Worm (Caenorhabditis elegans) whole organism, L2 larva: ENCODE results near the gene mrps-18A.
A peak's percentile ranks its signal among the peaks of the same experiment; 100 is the strongest.

Experiments
- C34F6.9 ChIP-seq: fragments of 150-350 bp; optimal IDR thresholded peaks from 2 replicates; lab custom pipeline; 2014; ENCODE audit warnings: missing biosample characterization, missing genetic modification characterization
- F13H6.1 ChIP-seq: sonication (generic microtip); optimal IDR thresholded peaks from 2 replicates; lab custom pipeline; 2016; ENCODE audit warnings: missing genetic modification characterization, missing compliant biosample characterization
- R02D3.7 ChIP-seq: fragments of 150-350 bp; optimal IDR thresholded peaks from 2 replicates; lab custom pipeline; 2014; ENCODE audit warnings: missing biosample characterization, missing genetic modification characterization
- Y55F3AM.14 ChIP-seq: fragments of 200-800 bp; sonication (Bioruptor generic); optimal IDR thresholded peaks from 2 replicates; lab custom pipeline; 2018; ENCODE audit warnings: mild to moderate bottlenecking, missing genetic modification characterization, missing compliant biosample characterization
- ZK546.5 ChIP-seq: sonication (generic microtip); optimal IDR thresholded peaks from 2 replicates; lab custom pipeline; 2017; ENCODE audit warnings: missing biosample characterization, missing genetic modification characterization
- aly-2 ChIP-seq: fragments of 150-350 bp; optimal IDR thresholded peaks from 2 replicates; lab custom pipeline; 2014; ENCODE audit warnings: missing biosample characterization, missing genetic modification characterization
- ama-1 ChIP-seq: fragments of 150-350 bp; optimal IDR thresholded peaks from 2 replicates; lab custom pipeline; 2018; ENCODE audit warnings: inconsistent platforms
- blmp-1 ChIP-seq: sonication (generic microtip); optimal IDR thresholded peaks from 2 replicates; lab custom pipeline; 2017; ENCODE audit warnings: missing genetic modification characterization, mild to moderate bottlenecking, missing compliant biosample characterization, antibody characterized with exemption, moderate library complexity; ENCODE audit not compliant: insufficient read depth
- ceh-16 ChIP-seq: fragments of 150-350 bp; optimal IDR thresholded peaks from 2 replicates; lab custom pipeline; 2014; ENCODE audit warnings: missing biosample characterization, missing genetic modification characterization
- crh-2 ChIP-seq: sonication (generic microtip); optimal IDR thresholded peaks from 2 replicates; lab custom pipeline; 2017; ENCODE audit warnings: missing biosample characterization, missing genetic modification characterization
- dmd-4 ChIP-seq: sonication (generic microtip); optimal IDR thresholded peaks from 2 replicates; lab custom pipeline; 2017; ENCODE audit warnings: missing biosample characterization, missing genetic modification characterization
- egl-27 ChIP-seq: sonication (generic microtip); optimal IDR thresholded peaks from 3 replicates; lab custom pipeline; 2017; ENCODE audit warnings: missing biosample characterization, missing genetic modification reagents, missing genetic modification characterization
- elt-3 ChIP-seq: sonication (generic microtip); optimal IDR thresholded peaks from 2 replicates; lab custom pipeline; 2017; ENCODE audit warnings: missing biosample characterization, missing genetic modification characterization
- fos-1 ChIP-seq: fragments of 150-350 bp; optimal IDR thresholded peaks from 2 replicates; lab custom pipeline; 2014; ENCODE audit warnings: missing biosample characterization, missing genetic modification characterization
- gmeb-1 ChIP-seq: fragments of 150-350 bp; optimal IDR thresholded peaks from 2 replicates; lab custom pipeline; 2014; ENCODE audit warnings: missing biosample characterization, missing genetic modification characterization
- lin-11 ChIP-seq: fragments of 150-350 bp; sonication (generic microtip); optimal IDR thresholded peaks from 2 replicates; lab custom pipeline; 2014; ENCODE audit warnings: missing biosample characterization, missing genetic modification characterization, inconsistent platforms, mixed read lengths
- lin-13 ChIP-seq: fragments of 150-350 bp; optimal IDR thresholded peaks from 2 replicates; lab custom pipeline; 2014; ENCODE audit warnings: missing biosample characterization, missing genetic modification reagents, missing genetic modification characterization
- lin-39 ChIP-seq: fragments of 150-350 bp; optimal IDR thresholded peaks from 2 replicates; lab custom pipeline; 2014; ENCODE audit warnings: missing biosample characterization, missing genetic modification reagents, missing genetic modification characterization
- lsy-2 ChIP-seq, 2 experiments: fragments of 150-350 bp in 1 of 2; sonication (generic microtip) in 1 of 2; optimal IDR thresholded peaks; 2 replicates each; lab custom pipeline; 2014 to 2017; ENCODE audit warnings: missing biosample characterization in 2 of 2, missing genetic modification characterization in 2 of 2
- mab-5 ChIP-seq: fragments of 150-350 bp; optimal IDR thresholded peaks from 2 replicates; lab custom pipeline; 2014; ENCODE audit warnings: missing biosample characterization, missing genetic modification characterization
- mbf-1 ChIP-seq: sonication (generic microtip); optimal IDR thresholded peaks from 2 replicates; lab custom pipeline; 2017; ENCODE audit warnings: missing biosample characterization, missing genetic modification characterization
- mdl-1 ChIP-seq, 2 experiments: fragments of 150-350 bp in 1 of 2; sonication (generic microtip) in 1 of 2; optimal IDR thresholded peaks; 2 replicates each; lab custom pipeline; 2017; ENCODE audit warnings: missing biosample characterization in 2 of 2, missing genetic modification characterization in 2 of 2
- nhr-10 ChIP-seq: sonication (generic microtip); optimal IDR thresholded peaks from 2 replicates; lab custom pipeline; 2017; ENCODE audit warnings: missing biosample characterization, missing genetic modification characterization
- nhr-12 ChIP-seq: fragments of 150-350 bp; optimal IDR thresholded peaks from 2 replicates; lab custom pipeline; 2014; ENCODE audit warnings: missing biosample characterization, missing genetic modification characterization
- nhr-129 ChIP-seq: fragments of 150-350 bp; optimal IDR thresholded peaks from 2 replicates; lab custom pipeline; 2014; ENCODE audit warnings: missing biosample characterization, missing genetic modification characterization
- nhr-21 ChIP-seq: fragments of 150-350 bp; optimal IDR thresholded peaks from 2 replicates; lab custom pipeline; 2014; ENCODE audit warnings: missing biosample characterization, missing genetic modification characterization
- nhr-23 ChIP-seq: fragments of 150-350 bp; optimal IDR thresholded peaks from 2 replicates; lab custom pipeline; 2014; ENCODE audit warnings: missing biosample characterization, missing genetic modification reagents, missing genetic modification characterization
- nhr-25 ChIP-seq: fragments of 150-350 bp; sonication (generic microtip); optimal IDR thresholded peaks from 3 replicates; lab custom pipeline; 2014; ENCODE audit warnings: missing biosample characterization, missing genetic modification characterization
- nhr-6 ChIP-seq: fragments of 150-350 bp; optimal IDR thresholded peaks from 2 replicates; lab custom pipeline; 2014; ENCODE audit warnings: missing biosample characterization, missing genetic modification characterization
- nhr-77 ChIP-seq: fragments of 150-350 bp; optimal IDR thresholded peaks from 2 replicates; lab custom pipeline; 2014; ENCODE audit warnings: missing biosample characterization, missing genetic modification characterization
- sem-4 ChIP-seq: fragments of 150-350 bp; optimal IDR thresholded peaks from 2 replicates; lab custom pipeline; 2014; ENCODE audit warnings: missing biosample characterization, missing genetic modification reagents, missing genetic modification characterization
- skn-1 ChIP-seq: sonication (generic microtip); optimal IDR thresholded peaks from 2 replicates; lab custom pipeline; 2017; ENCODE audit warnings: missing biosample characterization, missing genetic modification characterization
- sma-3 ChIP-seq: sonication (generic microtip); optimal IDR thresholded peaks from 2 replicates; lab custom pipeline; 2016; ENCODE audit warnings: missing genetic modification reagents, missing genetic modification characterization, missing compliant biosample characterization
- sma-9 ChIP-seq, 2 experiments: fragments of 150-350 bp in 1 of 2; sonication (generic microtip) in 1 of 2; optimal IDR thresholded peaks; 2 replicates each; lab custom pipeline; 2014 to 2016; ENCODE audit warnings: missing genetic modification characterization in 2 of 2, mild to moderate bottlenecking in 1 of 2, missing biosample characterization in 1 of 2, missing compliant biosample characterization in 1 of 2, missing genetic modification reagents in 1 of 2, moderate library complexity in 1 of 2
- snpc-4 ChIP-seq: fragments of 150-350 bp; optimal IDR thresholded peaks from 2 replicates; lab custom pipeline; 2014; ENCODE audit warnings: missing biosample characterization, missing genetic modification characterization
- unc-39 ChIP-seq: fragments of 150-350 bp; optimal IDR thresholded peaks from 2 replicates; lab custom pipeline; 2014; ENCODE audit warnings: missing biosample characterization, missing genetic modification characterization
- unc-55 ChIP-seq: fragments of 150-350 bp; sonication (generic microtip); optimal IDR thresholded peaks from 3 replicates; lab custom pipeline; 2014; ENCODE audit warnings: missing biosample characterization, missing genetic modification reagents, missing genetic modification characterization
- unc-62 ChIP-seq: fragments of 150-350 bp; optimal IDR thresholded peaks from 2 replicates; lab custom pipeline; 2014; ENCODE audit warnings: missing biosample characterization, missing genetic modification reagents, missing genetic modification characterization
- zag-1 ChIP-seq: fragments of 150-350 bp; optimal IDR thresholded peaks from 2 replicates; lab custom pipeline; 2014; ENCODE audit warnings: missing biosample characterization, missing genetic modification characterization
- ztf-11 ChIP-seq: sonication (generic microtip); optimal IDR thresholded peaks from 2 replicates; lab custom pipeline; 2017; ENCODE audit warnings: missing biosample characterization, missing genetic modification characterization
- ztf-4 ChIP-seq: fragments of 150-350 bp; optimal IDR thresholded peaks from 2 replicates; lab custom pipeline; 2014; ENCODE audit warnings: missing biosample characterization, missing genetic modification characterization

mrps-18A gene

DNA sequence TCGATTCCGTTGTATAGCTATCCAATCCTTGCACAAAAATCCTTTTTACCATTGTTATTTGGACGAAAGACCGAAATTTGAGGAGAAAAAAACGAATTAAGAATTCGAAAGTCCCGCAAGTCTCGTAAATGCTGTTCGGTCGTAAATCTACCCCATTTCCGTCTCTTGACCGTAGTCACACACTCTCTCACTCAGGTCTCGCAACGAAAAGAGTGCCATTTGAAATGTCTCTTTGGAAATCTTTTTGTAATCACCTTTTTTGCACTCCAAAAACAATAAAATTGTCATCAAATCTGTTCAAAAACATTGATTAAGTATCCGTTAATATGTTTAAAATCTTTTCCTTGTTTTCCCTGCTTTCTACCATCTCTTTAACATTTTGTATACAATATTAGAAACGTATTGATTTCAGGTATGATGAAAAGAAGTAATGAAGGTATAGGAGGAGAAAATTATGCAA is 26.5 kb upstream of the mrps-18A start, which contains the start of the genes R05D3.8 and rfp-1:
R05D3.8 (minus strand) TSS at position 115 of the 460 bp plus-strand sequence.
rfp-1 (plus strand) TSS at position 410 of the 460 bp plus-strand sequence.
- TF ChIP-seq unc-55 (peak; percentile 92), sma-9 (GFP tag; optimal IDR thresholded peaks at IDR 0.05; lab: Kevin White, UChicago) (peak; percentile 74), sma-9 (tag; optimal IDR thresholded peaks at IDR 0.05; lab: Kevin White, UChicago) (no peak), ama-1 (lab: Kevin White, UChicago) (peak; percentile 67), ceh-16 (tag; lab: Kevin White, UChicago) (peak; percentile 34), sma-3 (GFP tag; lab: Kevin White, UChicago) (peak; percentile 69), skn-1 (tag; lab: Kevin White, UChicago) (no peak), nhr-77 (tag; lab: Kevin White, UChicago) (no peak), mdl-1 (tag; optimal IDR thresholded peaks at IDR 0.05; lab: Kevin White, UChicago) (no peak), gmeb-1 (peak; percentile 85), aly-2 (tag; lab: Kevin White, UChicago) (no peak), ztf-4 (tag; lab: Kevin White, UChicago) (no peak), egl-27 (tag; lab: Kevin White, UChicago) (peak; percentile 12), nhr-12 (no peak), nhr-21 (tag; lab: Kevin White, UChicago) (peak; percentile 65), nhr-10 (tag; lab: Kevin White, UChicago) (no peak), lsy-2 (tag; optimal IDR thresholded peaks at IDR 0.05; lab: Kevin White, UChicago) (peak; percentile 97 to 99), lin-13 (GFP tag; lab: Kevin White, UChicago) (peak; percentile 87), sem-4 (tag; lab: Kevin White, UChicago) (peak; percentile 43), ZK546.5 (tag; lab: Kevin White, UChicago) (peak; percentile 44), nhr-129 (tag; lab: Kevin White, UChicago) (peak; percentile 95), fos-1 (tag; lab: Kevin White, UChicago) (peak; percentile 72), F13H6.1 (tag; lab: Kevin White, UChicago) (peak; percentile 44), unc-39 (tag; lab: Kevin White, UChicago) (no peak), zag-1 (tag; lab: Kevin White, UChicago) (peak; percentile 24), C34F6.9 (tag; lab: Kevin White, UChicago) (peak; percentile 89), R02D3.7 (tag; lab: Kevin White, UChicago) (peak; percentile 97), crh-2 (peak; percentile 88), nhr-6 (peak; percentile 34), Y55F3AM.14 (GFP tag; lab: Kevin White, UChicago) (no peak), elt-3 (tag; lab: Kevin White, UChicago) (no peak), mbf-1 (tag; lab: Kevin White, UChicago) (no peak), nhr-25 (tag; lab: Kevin White, UChicago) (peak; percentile 76), lin-11 (tag; lab: Kevin White, UChicago) (peak; percentile 63), mab-5 (peak; percentile 63), ztf-11 (tag; lab: Kevin White, UChicago) (no peak)

DNA sequence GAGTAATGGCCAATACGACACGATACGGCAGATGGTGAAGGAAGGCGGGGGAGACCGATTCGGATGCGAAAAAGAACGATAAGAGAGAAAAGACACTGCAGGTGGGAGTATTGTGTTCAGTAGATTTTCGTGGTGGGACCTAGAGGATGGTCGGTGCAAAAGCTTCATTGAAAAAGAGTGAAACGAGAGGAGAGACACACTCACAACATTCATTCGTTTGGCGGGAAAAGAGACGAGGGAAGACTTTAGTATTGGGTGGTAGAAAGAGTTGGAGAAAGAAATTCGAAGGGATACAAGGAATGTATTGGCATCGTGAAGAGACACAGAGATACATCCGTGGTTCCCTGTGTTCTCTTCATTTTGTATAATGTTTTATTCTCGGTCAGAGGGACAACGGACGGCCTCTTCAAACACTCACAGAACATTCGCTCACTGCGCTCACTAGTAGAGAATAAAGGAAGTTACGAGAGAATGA is 24.7 kb upstream of the mrps-18A start:
- peak; percentile 70 for TF ChIP-seq snpc-4 (tag; lab: Kevin White, UChicago)
- TF ChIP-seq nhr-12, result no peak
- TF ChIP-seq sma-9 (GFP tag; optimal IDR thresholded peaks at IDR 0.05; lab: Kevin White, UChicago), result peak; percentile 75
- no peak for TF ChIP-seq sma-9 (tag; optimal IDR thresholded peaks at IDR 0.05; lab: Kevin White, UChicago)
- TF ChIP-seq lin-39 (tag; lab: Kevin White, UChicago), result no peak
- no peak for TF ChIP-seq R02D3.7 (tag; lab: Kevin White, UChicago)
- no peak for TF ChIP-seq nhr-23
- peak; percentile 91 for TF ChIP-seq sem-4 (tag; lab: Kevin White, UChicago)
- TF ChIP-seq gmeb-1, result peak; percentile 31
- TF ChIP-seq nhr-6, result peak; percentile 85
- TF ChIP-seq C34F6.9 (tag; lab: Kevin White, UChicago), result peak; percentile 94
- peak in 1 of 2 experiments; percentile 57 for TF ChIP-seq mdl-1 (tag; optimal IDR thresholded peaks at IDR 0.05; lab: Kevin White, UChicago)
- TF ChIP-seq lsy-2 (tag; optimal IDR thresholded peaks at IDR 0.05; lab: Kevin White, UChicago), result peak; percentile 70 to 91
- TF ChIP-seq lin-13 (GFP tag; lab: Kevin White, UChicago), result peak; percentile 71
- no peak for TF ChIP-seq nhr-10 (tag; lab: Kevin White, UChicago)
- TF ChIP-seq nhr-21 (tag; lab: Kevin White, UChicago), result peak; percentile 56
- peak; percentile 91 for TF ChIP-seq crh-2
- peak; percentile 75 for TF ChIP-seq ztf-4 (tag; lab: Kevin White, UChicago)
- TF ChIP-seq mab-5, result peak; percentile 44
- TF ChIP-seq dmd-4 (tag; lab: Kevin White, UChicago), result peak; percentile 25
- peak; percentile 62 for TF ChIP-seq fos-1 (tag; lab: Kevin White, UChicago)
- no peak for TF ChIP-seq unc-39 (tag; lab: Kevin White, UChicago)
- peak; percentile 85 for TF ChIP-seq F13H6.1 (tag; lab: Kevin White, UChicago)
- peak; percentile 48 for TF ChIP-seq blmp-1 (tag; lab: Kevin White, UChicago)
- TF ChIP-seq ztf-11 (tag; lab: Kevin White, UChicago), result no peak
- TF ChIP-seq sma-3 (GFP tag; lab: Kevin White, UChicago), result peak; percentile 66
- peak; percentile 92 for TF ChIP-seq nhr-129 (tag; lab: Kevin White, UChicago)
- TF ChIP-seq skn-1 (tag; lab: Kevin White, UChicago), result peak; percentile 1
- TF ChIP-seq lin-11 (tag; lab: Kevin White, UChicago), result peak; percentile 28
- TF ChIP-seq unc-62 (GFP tag; lab: Kevin White, UChicago), result no peak
- peak; percentile 67 for TF ChIP-seq nhr-25 (tag; lab: Kevin White, UChicago)
- TF ChIP-seq zag-1 (tag; lab: Kevin White, UChicago), result peak; percentile 51
- peak; percentile 91 for TF ChIP-seq unc-55
